Worm (Caenorhabditis elegans) whole organism, L1 larva: Measurements from ENCODE around the gene fbxa-154.
"Not testable (repeated sequence)": the region's sequence is repeated elsewhere in the genome, so short reads cannot be mapped to it uniquely, and the experiment has no call there.

Source experiments
- C34B4.2 ChIP-seq: sonication (generic microtip); optimal IDR thresholded peaks from 2 replicates; lab custom pipeline; 2017; ENCODE audit warnings: mild to moderate bottlenecking, missing genetic modification characterization, missing compliant biosample characterization
- Y116A8C.19 ChIP-seq: sonication (generic microtip); optimal IDR thresholded peaks from 2 replicates; lab custom pipeline; 2016; ENCODE audit warnings: missing compliant biosample characterization, missing genetic modification characterization, borderline replicate concordance
- aha-1 ChIP-seq: fragments of 150-350 bp; optimal IDR thresholded peaks from 2 replicates; lab custom pipeline; 2014; ENCODE audit warnings: missing biosample characterization, missing genetic modification characterization
- ceh-8 ChIP-seq: fragments of 200-800 bp; sonication (Bioruptor generic); optimal IDR thresholded peaks from 2 replicates; lab custom pipeline; 2018; ENCODE audit warnings: mild to moderate bottlenecking, missing genetic modification characterization, moderate library complexity, missing compliant biosample characterization
- dpl-1 ChIP-seq, 3 experiments: fragments of 150-350 bp in 2 of 3; sonication (generic microtip) in 1 of 3; optimal IDR thresholded peaks; 2 replicates each; lab custom pipeline; 2014 to 2017; ENCODE audit warnings: missing biosample characterization in 3 of 3, missing genetic modification characterization in 3 of 3, missing genetic modification reagents in 3 of 3
- dsc-1 ChIP-seq: sonication (generic microtip); optimal IDR thresholded peaks from 2 replicates; lab custom pipeline; 2016; ENCODE audit warnings: mild to moderate bottlenecking, missing genetic modification characterization, missing compliant biosample characterization
- efl-1 ChIP-seq, 4 experiments: fragments of 150-350 bp; optimal IDR thresholded peaks in 3 of 4; peaks in 1 of 4; 1 replicate in 1 of 4; 2 replicates in 3 of 4; lab custom pipeline; 2014; ENCODE audit warnings: missing biosample characterization in 2 of 4, missing genetic modification characterization in 2 of 4, missing genetic modification reagents in 2 of 4
- efl-3 ChIP-seq: fragments of 200-800 bp; sonication (Bioruptor generic); optimal IDR thresholded peaks from 2 replicates; lab custom pipeline; 2018; ENCODE audit warnings: mild to moderate bottlenecking, missing genetic modification characterization, missing compliant biosample characterization
- ets-5 ChIP-seq: fragments of 200-800 bp; sonication (Bioruptor generic); IDR thresholded peaks from 2 replicates; pipeline ENCODE4 v1.3.6; 2022; ENCODE audit warnings: missing genetic modification characterization, missing compliant biosample characterization
- fkh-4 ChIP-seq: sonication (generic microtip); optimal IDR thresholded peaks from 2 replicates; lab custom pipeline; 2016; ENCODE audit warnings: missing compliant biosample characterization, missing genetic modification characterization, borderline replicate concordance
- fkh-8 ChIP-seq: sonication (generic microtip); optimal IDR thresholded peaks from 2 replicates; lab custom pipeline; 2016; ENCODE audit warnings: mild to moderate bottlenecking, missing genetic modification characterization, missing compliant biosample characterization
- grh-1 ChIP-seq: fragments of 200-800 bp; sonication (Bioruptor generic); IDR thresholded peaks from 2 replicates; pipeline ENCODE4 v1.3.6; 2022; ENCODE audit warnings: missing genetic modification reagents, missing genetic modification characterization, missing compliant biosample characterization
- mab-9 ChIP-seq: fragments of 200-800 bp; sonication (Bioruptor generic); IDR thresholded peaks from 2 replicates; pipeline ENCODE4 v1.3.6; 2022; ENCODE audit warnings: missing genetic modification reagents, missing genetic modification characterization, missing compliant biosample characterization
- mdl-1 ChIP-seq, 2 experiments: fragments of 150-350 bp; optimal IDR thresholded peaks; 2 replicates each; lab custom pipeline; 2014 to 2017; ENCODE audit warnings: missing biosample characterization in 2 of 2, missing genetic modification characterization in 2 of 2, inconsistent platforms in 1 of 2
- mef-2 ChIP-seq: fragments of 150-350 bp; optimal IDR thresholded peaks from 2 replicates; lab custom pipeline; 2014; ENCODE audit warnings: missing biosample characterization, missing genetic modification characterization
- nhr-11 ChIP-seq: fragments of 150-350 bp; optimal IDR thresholded peaks from 2 replicates; lab custom pipeline; 2014; ENCODE audit warnings: missing biosample characterization, missing genetic modification characterization
- nhr-20 ChIP-seq: sonication (generic microtip); optimal IDR thresholded peaks from 2 replicates; lab custom pipeline; 2016; ENCODE audit warnings: mild to moderate bottlenecking, missing genetic modification characterization, missing compliant biosample characterization
- nhr-47 ChIP-seq: sonication (generic microtip); optimal IDR thresholded peaks from 2 replicates; lab custom pipeline; 2016; ENCODE audit warnings: mild to moderate bottlenecking, missing genetic modification characterization, moderate library complexity, missing compliant biosample characterization
- nhr-84 ChIP-seq: sonication (generic microtip); optimal IDR thresholded peaks from 2 replicates; lab custom pipeline; 2017; ENCODE audit warnings: missing biosample characterization, missing genetic modification characterization
- nhr-85 ChIP-seq: sonication (generic microtip); peaks from one replicate; lab custom pipeline; 2016; ENCODE audit warnings: missing genetic modification characterization, inconsistent platforms, missing compliant biosample characterization
- pag-3 ChIP-seq: sonication (generic microtip); optimal IDR thresholded peaks from 2 replicates; lab custom pipeline; 2017; ENCODE audit warnings: missing genetic modification characterization, mild to moderate bottlenecking, missing compliant biosample characterization, antibody characterized with exemption, borderline replicate concordance; ENCODE audit not compliant: insufficient read depth
- pax-3 ChIP-seq: fragments of 200-800 bp; sonication (Bioruptor generic); optimal IDR thresholded peaks from 2 replicates; lab custom pipeline; 2018; ENCODE audit warnings: mild to moderate bottlenecking, missing genetic modification characterization, moderate library complexity, missing compliant biosample characterization
- sox-4 ChIP-seq: sonication (generic microtip); optimal IDR thresholded peaks from 2 replicates; lab custom pipeline; 2016; ENCODE audit warnings: missing genetic modification characterization, missing compliant biosample characterization
- tbx-2 ChIP-seq: sonication (generic microtip); optimal IDR thresholded peaks from 2 replicates; lab custom pipeline; 2016; ENCODE audit warnings: missing genetic modification characterization, missing compliant biosample characterization
- tlp-1 ChIP-seq: fragments of 150-350 bp; optimal IDR thresholded peaks from 2 replicates; lab custom pipeline; 2014; ENCODE audit warnings: missing biosample characterization, missing genetic modification characterization
- unc-30 ChIP-seq: sonication (generic microtip); optimal IDR thresholded peaks from 2 replicates; lab custom pipeline; 2017; ENCODE audit warnings: missing biosample characterization, missing genetic modification characterization
- xbp-1 ChIP-seq: sonication (generic microtip); optimal IDR thresholded peaks from 2 replicates; lab custom pipeline; 2016; ENCODE audit warnings: missing genetic modification characterization, missing compliant biosample characterization
- zip-4 ChIP-seq: fragments of 200-800 bp; sonication (Bioruptor generic); optimal IDR thresholded peaks from 2 replicates; lab custom pipeline; 2018; ENCODE audit warnings: mild to moderate bottlenecking, missing genetic modification characterization, moderate library complexity, missing compliant biosample characterization

fbxa-154 gene

ce11 chrV:15605045-15605444 is at the start of gene fbxa-154:
fbxa-154 (minus strand) TSS chrV:15605145.
- TF ChIP-seq C34B4.2: no peak
- no peak for TF ChIP-seq zip-4 (GFP tag; lab: Kevin White, UChicago)

DNA sequence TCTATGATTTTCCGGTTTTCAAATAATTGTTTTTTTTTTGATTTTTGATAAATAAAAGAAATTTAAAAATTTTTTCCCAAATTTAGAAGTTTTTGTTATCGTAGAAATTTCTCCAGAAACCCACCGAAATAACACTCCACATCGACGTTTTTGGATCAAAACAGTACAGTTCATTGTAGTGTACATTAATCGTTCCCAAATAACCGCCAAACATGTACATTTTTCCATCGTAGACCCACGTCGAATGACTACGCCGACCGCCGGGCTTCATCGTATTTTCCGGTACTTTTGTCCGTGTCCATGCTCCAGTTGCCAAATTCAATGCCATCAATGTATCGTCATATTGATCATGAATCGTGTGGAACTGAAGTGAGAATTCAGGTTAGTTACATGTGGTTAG is 49.2 kb upstream of the fbxa-154 start, which contains the start of gene F53E4.2:
F53E4.2 (plus strand) TSS at position 301 of the 400 bp plus-strand sequence.
- TF ChIP-seq nhr-20 (no peak), xbp-1 (tag; lab: Kevin White, UChicago) (no peak), ceh-8 (GFP tag; lab: Kevin White, UChicago) (no peak), ets-5 (no peak), C34B4.2 (no peak)

ce11 chrV:15652147-15652546 is 47.2 kb upstream of the fbxa-154 start:
- TF ChIP-seq efl-1 (optimal IDR thresholded peaks at IDR 0.05; lab: Kevin White, UChicago): no peak
- peak in 1 of 2 experiments; percentile 81 for TF ChIP-seq efl-1 (GFP tag; optimal IDR thresholded peaks at IDR 0.05 in 1 of 2; lab: Kevin White, UChicago)
- no peak for TF ChIP-seq efl-3 (GFP tag; lab: Kevin White, UChicago)
- TF ChIP-seq nhr-85 (tag; lab: Kevin White, UChicago): peak; percentile 65

ce11 chrV:15650167-15650566 is 45.2 kb upstream of the fbxa-154 start, which contains the start of gene sru-42:
sru-42 (plus strand) TSS chrV:15650467.
- TF ChIP-seq pax-3 (tag; lab: Kevin White, UChicago) (no peak), mdl-1 (tag; optimal IDR thresholded peaks at IDR 0.05; lab: Kevin White, UChicago) (no peak), fkh-8 (tag; lab: Kevin White, UChicago) (peak; percentile 11)
- TF ChIP-seq, all 84 proteins: peak for 1

DNA sequence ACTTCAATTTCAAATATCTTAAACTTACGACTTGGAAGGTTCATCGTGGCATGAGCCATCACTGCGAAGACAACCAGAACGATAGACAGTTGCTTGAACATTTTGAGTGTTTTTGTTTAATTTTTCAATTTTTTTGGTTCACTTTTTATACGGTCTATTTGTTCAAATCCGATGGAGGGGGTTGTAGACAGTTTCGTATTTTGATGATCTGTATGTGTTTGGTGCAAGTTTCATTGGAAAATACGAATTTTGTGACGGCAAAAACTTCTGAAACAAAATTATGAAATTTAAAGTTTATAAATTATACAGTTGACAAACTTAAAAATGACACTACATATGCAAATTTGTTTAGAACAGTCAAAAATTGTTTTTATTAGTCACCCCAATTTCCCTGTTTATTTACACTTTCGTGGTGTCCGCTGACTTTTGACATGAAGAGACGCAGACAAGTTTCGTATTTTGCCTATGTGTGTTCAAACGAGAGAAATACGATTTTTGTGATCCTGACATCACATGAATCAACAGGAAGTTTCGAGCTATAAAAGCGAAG is 42.7 kb upstream of the fbxa-154 start, which contains the start of the genes C55A1.7 and C55A1.6:
C55A1.7 (minus strand) TSS at position 101 of the 550 bp plus-strand sequence.
C55A1.6 (plus strand) TSS at position 500 of the 550 bp plus-strand sequence.
- TF ChIP-seq unc-30 (tag; lab: Kevin White, UChicago); nhr-84; pag-3: not testable (repeated sequence)
- TF ChIP-seq, all 84 proteins: peak for 0; not testable (repeated sequence) for 84

DNA sequence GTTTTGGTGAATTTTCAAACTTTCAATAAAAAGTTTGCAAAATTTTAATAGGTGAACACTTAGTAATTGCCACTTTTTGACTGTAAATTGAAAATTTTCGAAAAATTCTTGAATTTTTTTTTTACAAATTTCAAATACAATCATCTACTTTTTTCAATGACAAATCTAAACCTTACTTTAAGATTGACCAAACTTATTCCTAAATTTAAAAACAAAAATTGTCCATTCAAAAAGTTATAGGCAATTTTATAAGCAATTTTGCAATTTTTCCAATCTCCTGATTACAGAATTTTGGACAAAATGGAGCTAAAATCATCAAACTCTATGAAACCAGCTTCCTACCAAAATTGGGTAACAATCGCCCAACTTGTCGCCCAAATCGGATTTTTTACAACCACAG is 39.6 kb upstream of the fbxa-154 start, which contains the start of gene str-23:
str-23 (plus strand) TSS at position 301 of the 400 bp plus-strand sequence.
- TF ChIP-seq mef-2 (tag; lab: Kevin White, UChicago): no peak
- no peak for TF ChIP-seq nhr-11 (tag; lab: Kevin White, UChicago)
- TF ChIP-seq efl-1 (optimal IDR thresholded peaks at IDR 0.05; lab: Kevin White, UChicago): no peak
- no peak for TF ChIP-seq efl-1 (GFP tag; optimal IDR thresholded peaks at IDR 0.05 in 1 of 2; lab: Kevin White, UChicago)
- no peak for TF ChIP-seq ets-5
- TF ChIP-seq nhr-85 (tag; lab: Kevin White, UChicago): no peak
- TF ChIP-seq dsc-1 (tag; lab: Kevin White, UChicago): no peak
- TF ChIP-seq grh-1: no peak
- no peak for TF ChIP-seq tlp-1 (tag; lab: Kevin White, UChicago)
- TF ChIP-seq nhr-47 (tag; lab: Kevin White, UChicago): no peak

ce11 chrV:15643192-15643591 is 38.2 kb upstream of the fbxa-154 start, which contains the start of gene C55A1.4:
C55A1.4 (minus strand) TSS chrV:15643292.
- not testable (repeated sequence) for TF ChIP-seq mab-9 (GFP tag; lab: Robert Waterston, UW); sox-4; mef-2 (tag; lab: Kevin White, UChicago)

DNA sequence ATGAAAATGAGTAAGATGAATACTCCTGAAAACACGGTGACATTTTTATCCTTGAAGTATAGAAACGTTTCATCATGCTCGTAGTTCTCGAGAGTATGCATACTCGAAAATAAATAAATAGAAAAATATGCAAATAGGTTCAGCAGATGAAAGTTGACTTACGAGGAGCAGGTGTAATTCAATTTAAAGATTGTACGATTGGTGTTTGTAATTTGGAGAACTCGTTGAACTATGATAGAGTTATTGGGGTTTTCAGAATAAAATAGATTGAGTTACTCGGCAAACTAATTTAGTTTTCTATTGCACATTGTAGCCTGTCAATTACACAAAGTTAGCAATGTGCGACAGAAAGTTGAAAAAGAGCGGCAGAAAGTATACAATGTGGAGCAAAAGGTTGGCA is 33.9 kb upstream of the fbxa-154 start, which contains the start of gene srz-44:
srz-44 (minus strand) TSS at position 101 of the 400 bp plus-strand sequence.
- TF ChIP-seq mab-9 (GFP tag; lab: Robert Waterston, UW) (no peak), dpl-1 (GFP tag; optimal IDR thresholded peaks at IDR 0.05; lab: Kevin White, UChicago) (no peak), tbx-2 (tag; lab: Kevin White, UChicago) (no peak), aha-1 (tag; lab: Kevin White, UChicago) (no peak), fkh-4 (tag; lab: Kevin White, UChicago) (no peak), Y116A8C.19 (no peak), nhr-47 (tag; lab: Kevin White, UChicago) (no peak)
